Fruit fly (Drosophila melanogaster): ENCODE results near the gene Cpr12A.

- no peak for TF ChIP-seq CG7045 (GFP tag; optimal IDR thresholded peaks at IDR 0.05)
- TF ChIP-seq kay (GFP tag; ENCODE audit: borderline replicate concordance) = no peak
- no peak for TF ChIP-seq CG12768 (GFP tag; optimal IDR thresholded peaks at IDR 0.05)
- no peak for TF ChIP-seq tj (GFP tag; optimal IDR thresholded peaks at IDR 0.05)
- no peak for TF ChIP-seq ovo (GFP tag; optimal IDR thresholded peaks at IDR 0.05)
- TF ChIP-seq CG7101 (tag; optimal IDR thresholded peaks at IDR 0.05) = no peak
- TF ChIP-seq Mnt (GFP tag; optimal IDR thresholded peaks at IDR 0.05) = no peak
- TF ChIP-seq Clk (GFP tag; optimal IDR thresholded peaks at IDR 0.05) = no peak
- no peak for TF ChIP-seq Crg-1 (GFP tag; optimal IDR thresholded peaks at IDR 0.05)
- no peak for TF ChIP-seq toe (GFP tag; optimal IDR thresholded peaks at IDR 0.05)
- no peak for TF ChIP-seq CG11617 (GFP tag; optimal IDR thresholded peaks at IDR 0.05)
- no peak for TF ChIP-seq CG14711 (tag; optimal IDR thresholded peaks at IDR 0.05)
- no peak for TF ChIP-seq bab1 (GFP tag; optimal IDR thresholded peaks at IDR 0.05)
- no peak for TF ChIP-seq cnc (optimal IDR thresholded peaks at IDR 0.05)
Measured at dm6 chrX:13586888-13587287, 43.4 kb downstream of the Cpr12A start.
